Worm (Caenorhabditis elegans) whole organism, late embryonic: ENCODE results near the gene num-1.
A peak's percentile ranks its signal among the peaks of the same experiment; 100 is the strongest.

ENCODE experiments used
- C08G9.2 ChIP-seq: sonication (generic microtip); optimal IDR thresholded peaks from 2 replicates; lab custom pipeline; 2016; ENCODE audit warnings: mild to moderate bottlenecking, missing genetic modification characterization, moderate library complexity, missing compliant biosample characterization
- C38D4.7 ChIP-seq: fragments of 200-800 bp; sonication (Bioruptor generic); optimal IDR thresholded peaks from 2 replicates; lab custom pipeline; 2018; ENCODE audit warnings: mild to moderate bottlenecking, missing genetic modification characterization, moderate library complexity, missing compliant biosample characterization
- F13H6.1 ChIP-seq: sonication (generic microtip); optimal IDR thresholded peaks from 2 replicates; lab custom pipeline; 2016; ENCODE audit warnings: missing genetic modification characterization, missing compliant biosample characterization
- K02D7.2 ChIP-seq: sonication (generic microtip); optimal IDR thresholded peaks from 2 replicates; lab custom pipeline; 2017; ENCODE audit warnings: mild to moderate bottlenecking, missing genetic modification characterization, missing compliant biosample characterization
- K09A11.1 ChIP-seq: sonication (generic microtip); optimal IDR thresholded peaks from 2 replicates; lab custom pipeline; 2017; ENCODE audit warnings: antibody characterized with exemption, mild to moderate bottlenecking, missing genetic modification characterization, missing compliant biosample characterization; ENCODE audit not compliant: insufficient read depth
- Y22D7AL.16 ChIP-seq: sonication (generic microtip); optimal IDR thresholded peaks from 2 replicates; lab custom pipeline; 2016; ENCODE audit warnings: missing genetic modification characterization, missing compliant biosample characterization
- ahr-1 ChIP-seq: sonication (generic microtip); optimal IDR thresholded peaks from 2 replicates; lab custom pipeline; 2016; ENCODE audit warnings: missing genetic modification characterization, missing compliant biosample characterization
- ceh-14 ChIP-seq: sonication (generic microtip); optimal IDR thresholded peaks from 2 replicates; lab custom pipeline; 2016; ENCODE audit warnings: missing genotype, missing genetic modification characterization, missing compliant biosample characterization
- ceh-18 ChIP-seq: sonication (generic microtip); optimal IDR thresholded peaks from 2 replicates; lab custom pipeline; 2016; ENCODE audit warnings: missing genetic modification characterization, missing compliant biosample characterization
- ceh-19 ChIP-seq: fragments of 200-800 bp; sonication (Bioruptor generic); optimal IDR thresholded peaks from 2 replicates; lab custom pipeline; 2018; ENCODE audit warnings: mild to moderate bottlenecking, missing genetic modification characterization, missing compliant biosample characterization
- ceh-22 ChIP-seq: sonication (generic microtip); optimal IDR thresholded peaks from 2 replicates; lab custom pipeline; 2017; ENCODE audit warnings: missing biosample characterization, missing genetic modification characterization
- ceh-24 ChIP-seq: sonication (generic microtip); optimal IDR thresholded peaks from 2 replicates; lab custom pipeline; 2016; ENCODE audit warnings: mild to moderate bottlenecking, missing genetic modification characterization, missing compliant biosample characterization
- ceh-31 ChIP-seq: sonication (generic microtip); optimal IDR thresholded peaks from 2 replicates; lab custom pipeline; 2016; ENCODE audit warnings: missing genetic modification characterization, missing compliant biosample characterization
- ceh-34 ChIP-seq: sonication (generic microtip); optimal IDR thresholded peaks from 2 replicates; lab custom pipeline; 2016; ENCODE audit warnings: mild to moderate bottlenecking, missing genetic modification characterization, missing compliant biosample characterization
- ceh-45 ChIP-seq: fragments of 200-800 bp; sonication (Bioruptor generic); IDR thresholded peaks from 2 replicates; pipeline ENCODE4 v1.3.6; 2022; ENCODE audit warnings: missing genetic modification reagents, missing genetic modification characterization, missing compliant biosample characterization
- ceh-48 ChIP-seq: sonication (generic microtip); optimal IDR thresholded peaks from 2 replicates; lab custom pipeline; 2016; ENCODE audit warnings: missing genetic modification characterization, inconsistent platforms, missing compliant biosample characterization
- ceh-9 ChIP-seq: sonication (generic microtip); optimal IDR thresholded peaks from 2 replicates; lab custom pipeline; 2016; ENCODE audit warnings: mild to moderate bottlenecking, missing genetic modification characterization, inconsistent platforms, missing compliant biosample characterization
- che-1 ChIP-seq: sonication (generic microtip); optimal IDR thresholded peaks from 2 replicates; lab custom pipeline; 2016; ENCODE audit warnings: mild to moderate bottlenecking, missing genetic modification characterization, missing compliant biosample characterization
- dmd-4 ChIP-seq: sonication (generic microtip); optimal IDR thresholded peaks from 2 replicates; lab custom pipeline; 2016; ENCODE audit warnings: borderline replicate concordance, missing genetic modification characterization, missing compliant biosample characterization
- elt-4 ChIP-seq: sonication (generic microtip); optimal IDR thresholded peaks from 2 replicates; lab custom pipeline; 2016; ENCODE audit warnings: missing genetic modification characterization, missing compliant biosample characterization
- fkh-10 ChIP-seq: fragments of 150-350 bp; optimal IDR thresholded peaks from 2 replicates; lab custom pipeline; 2014; ENCODE audit warnings: missing biosample characterization, missing genetic modification reagents, missing genetic modification characterization
- fkh-6 ChIP-seq: sonication (generic microtip); optimal IDR thresholded peaks from 2 replicates; lab custom pipeline; 2016; ENCODE audit warnings: missing genetic modification characterization, missing compliant biosample characterization
- gmeb-2 ChIP-seq: sonication (generic microtip); optimal IDR thresholded peaks from 2 replicates; lab custom pipeline; 2016; ENCODE audit warnings: missing genetic modification characterization, inconsistent platforms, missing compliant biosample characterization
- hlh-8 ChIP-seq: sonication (generic microtip); optimal IDR thresholded peaks from 2 replicates; lab custom pipeline; 2016; ENCODE audit warnings: missing genotype, missing genetic modification characterization, missing compliant biosample characterization
- lim-6 ChIP-seq: sonication (generic microtip); optimal IDR thresholded peaks from 2 replicates; lab custom pipeline; 2016; ENCODE audit warnings: missing genetic modification characterization, missing compliant biosample characterization
- lin-11 ChIP-seq: fragments of 200-800 bp; sonication (Bioruptor generic); optimal IDR thresholded peaks from 2 replicates; lab custom pipeline; 2018; ENCODE audit warnings: mild to moderate bottlenecking, missing genetic modification characterization, missing compliant biosample characterization
- madf-2 ChIP-seq: sonication (generic microtip); optimal IDR thresholded peaks from 2 replicates; lab custom pipeline; 2017; ENCODE audit warnings: missing genetic modification characterization, missing compliant biosample characterization
- nfya-1 ChIP-seq: sonication (generic microtip); optimal IDR thresholded peaks from 2 replicates; lab custom pipeline; 2017; ENCODE audit warnings: missing genetic modification characterization, mild to moderate bottlenecking, missing compliant biosample characterization, antibody characterized with exemption, moderate library complexity
- nhr-11 ChIP-seq: fragments of 150-350 bp; optimal IDR thresholded peaks from 2 replicates; lab custom pipeline; 2014; ENCODE audit warnings: missing biosample characterization, missing genetic modification characterization
- npax-4 ChIP-seq: sonication (generic microtip); optimal IDR thresholded peaks from 2 replicates; lab custom pipeline; 2016; ENCODE audit warnings: missing genetic modification characterization, missing compliant biosample characterization
- pat-9 ChIP-seq: fragments of 200-800 bp; sonication (Bioruptor generic); optimal IDR thresholded peaks from 2 replicates; lab custom pipeline; 2018; ENCODE audit warnings: mild to moderate bottlenecking, missing genetic modification characterization, moderate library complexity, missing compliant biosample characterization
- pax-1 ChIP-seq: fragments of 150-350 bp; optimal IDR thresholded peaks from 2 replicates; lab custom pipeline; 2014; ENCODE audit warnings: missing biosample characterization, missing genetic modification characterization
- pha-4 ChIP-seq: fragments of 150-350 bp; optimal IDR thresholded peaks from 2 replicates; lab custom pipeline; 2018; ENCODE audit warnings: missing biosample characterization, missing genetic modification reagents, missing genetic modification characterization
- pqm-1 ChIP-seq: sonication (generic microtip); optimal IDR thresholded peaks from 2 replicates; lab custom pipeline; 2016; ENCODE audit warnings: missing genetic modification characterization, missing compliant biosample characterization
- ref-2 ChIP-seq: sonication (generic microtip); optimal IDR thresholded peaks from 2 replicates; lab custom pipeline; 2016; ENCODE audit warnings: missing genetic modification characterization, missing compliant biosample characterization
- rnt-1 ChIP-seq: sonication (generic microtip); optimal IDR thresholded peaks from 2 replicates; lab custom pipeline; 2016; ENCODE audit warnings: missing genetic modification characterization, missing compliant biosample characterization
- sox-4 ChIP-seq: sonication (generic microtip); optimal IDR thresholded peaks from 2 replicates; lab custom pipeline; 2017; ENCODE audit warnings: mild to moderate bottlenecking, missing genetic modification characterization, inconsistent platforms, missing compliant biosample characterization
- syd-9 ChIP-seq: sonication (generic microtip); optimal IDR thresholded peaks from 2 replicates; lab custom pipeline; 2016; ENCODE audit warnings: mild to moderate bottlenecking, missing genetic modification characterization, moderate library complexity, missing compliant biosample characterization
- tbx-2 ChIP-seq: sonication (generic microtip); optimal IDR thresholded peaks from 2 replicates; lab custom pipeline; 2016; ENCODE audit warnings: missing genetic modification characterization, missing compliant biosample characterization
- tbx-7 ChIP-seq: sonication (generic microtip); optimal IDR thresholded peaks from 2 replicates; lab custom pipeline; 2016; ENCODE audit warnings: missing genotype, missing genetic modification characterization, missing compliant biosample characterization
- unc-42 ChIP-seq: sonication (generic microtip); optimal IDR thresholded peaks from 2 replicates; lab custom pipeline; 2016; ENCODE audit warnings: missing genotype, missing genetic modification characterization, missing compliant biosample characterization
- unc-86 ChIP-seq: sonication (generic microtip); optimal IDR thresholded peaks from 2 replicates; lab custom pipeline; 2016; ENCODE audit warnings: missing genetic modification characterization, missing compliant biosample characterization
- zip-5 ChIP-seq: sonication (generic microtip); optimal IDR thresholded peaks from 2 replicates; lab custom pipeline; 2016; ENCODE audit warnings: missing genetic modification characterization, missing compliant biosample characterization

num-1 gene

ce11 chrV:20785050-20785847, 44.4 kb upstream of the num-1 start:
- no peak for TF ChIP-seq ceh-34 (tag; lab: Kevin White, UChicago)
- no peak for TF ChIP-seq unc-86 (tag; lab: Kevin White, UChicago)
- TF ChIP-seq pqm-1 (tag; lab: Kevin White, UChicago), result no peak
- TF ChIP-seq ahr-1 (tag; lab: Kevin White, UChicago), result no peak
- no peak for TF ChIP-seq dmd-4 (tag; lab: Kevin White, UChicago)
- no peak for TF ChIP-seq syd-9 (tag; lab: Kevin White, UChicago)
- no peak for TF ChIP-seq ceh-9 (tag; lab: Kevin White, UChicago)
- TF ChIP-seq gmeb-2 (tag; lab: Kevin White, UChicago), result no peak
- TF ChIP-seq pha-4, result no peak
- TF ChIP-seq pax-1 (tag; lab: Kevin White, UChicago), result no peak
- no peak for TF ChIP-seq F13H6.1 (tag; lab: Kevin White, UChicago)
- TF ChIP-seq che-1, result no peak
- TF ChIP-seq tbx-2 (tag; lab: Kevin White, UChicago), result no peak
- TF ChIP-seq, all 69 proteins: peak for 0

ce11 chrV:20785848-20786225, 43.8 kb upstream of the num-1 start:
- TF ChIP-seq pha-4 (no peak), elt-4 (tag; lab: Kevin White, UChicago) (no peak), fkh-10 (no peak), gmeb-2 (tag; lab: Kevin White, UChicago) (no peak), nfya-1 (no peak), madf-2 (tag; lab: Kevin White, UChicago) (no peak), K09A11.1 (tag; lab: Kevin White, UChicago) (no peak), ceh-22 (tag; lab: Kevin White, UChicago) (no peak), ref-2 (tag; lab: Kevin White, UChicago) (no peak), ceh-45 (no peak), ceh-24 (tag; lab: Kevin White, UChicago) (no peak), Y22D7AL.16 (tag; lab: Kevin White, UChicago) (no peak), lim-6 (tag; lab: Kevin White, UChicago) (no peak), F13H6.1 (tag; lab: Kevin White, UChicago) (no peak), K02D7.2 (tag; lab: Kevin White, UChicago) (no peak), nhr-11 (tag; lab: Kevin White, UChicago) (no peak), C38D4.7 (GFP tag; lab: Kevin White, UChicago) (no peak), npax-4 (tag; lab: Kevin White, UChicago) (no peak), pat-9 (tag; lab: Kevin White, UChicago) (no peak), zip-5 (tag; lab: Kevin White, UChicago) (no peak)

ce11 chrV:20789105-20789504, 40.5 kb upstream of the num-1 start, which contains the start of gene tpan-1:
tpan-1 (plus strand) TSS chrV:20789502.
- TF ChIP-seq rnt-1, result no peak
- no peak for TF ChIP-seq fkh-6
- peak; percentile 54 for TF ChIP-seq tbx-2 (tag; lab: Kevin White, UChicago)
- TF ChIP-seq ceh-48 (tag; lab: Kevin White, UChicago), result peak; percentile 83
- peak; percentile 62 for TF ChIP-seq ceh-19 (GFP tag; lab: Kevin White, UChicago)
- TF ChIP-seq npax-4 (tag; lab: Kevin White, UChicago), result no peak
- TF ChIP-seq unc-42 (tag; lab: Kevin White, UChicago), result peak; percentile 97
- TF ChIP-seq ceh-18, result peak; percentile 24
- peak; percentile 28 for TF ChIP-seq elt-4 (tag; lab: Kevin White, UChicago)
- peak; percentile 12 for TF ChIP-seq ref-2 (tag; lab: Kevin White, UChicago)
- TF ChIP-seq C08G9.2 (tag; lab: Kevin White, UChicago), result peak; percentile 6
- peak; percentile 78 for TF ChIP-seq ceh-31 (tag; lab: Kevin White, UChicago)
- TF ChIP-seq lin-11 (tag; lab: Kevin White, UChicago), result no peak
- TF ChIP-seq tbx-7, result no peak
- no peak for TF ChIP-seq hlh-8 (tag; lab: Kevin White, UChicago)
- no peak for TF ChIP-seq ahr-1 (tag; lab: Kevin White, UChicago)
- TF ChIP-seq ceh-14 (tag; lab: Kevin White, UChicago), result peak; percentile 58
- TF ChIP-seq nfya-1, result peak; percentile 48
- TF ChIP-seq pqm-1 (tag; lab: Kevin White, UChicago), result no peak
- TF ChIP-seq sox-4 (tag; lab: Kevin White, UChicago), result peak; percentile 8
